Fruit fly (Drosophila melanogaster) whole organism, embryonic: Measurements from ENCODE around the gene sit.

ENCODE experiments used
- Adf1 ChIP-seq: fragments of 200-800 bp; sonication (Bioruptor generic); IDR thresholded peaks from 2 replicates; pipeline ENCODE4 v1.3.6; 2022; ENCODE audit warnings: missing biosample characterization, missing genetic modification characterization
- Blimp-1 ChIP-seq: fragments of 200-800 bp; sonication (Bioruptor generic); optimal IDR thresholded peaks from 3 replicates; lab custom pipeline; 2018; ENCODE audit warnings: missing biosample characterization, missing genetic modification characterization, mild to moderate bottlenecking, moderate library complexity, missing genetic modification reagents
- C15 ChIP-seq: fragments of 200-800 bp; sonication (Bioruptor generic); IDR thresholded peaks from 3 replicates; pipeline ENCODE4 v1.3.6; 2022; ENCODE audit warnings: missing biosample characterization, missing genetic modification characterization
- CG10267 ChIP-seq: fragments of 200-800 bp; sonication (Bioruptor generic); optimal IDR thresholded peaks from 2 replicates; lab custom pipeline; 2018; ENCODE audit warnings: missing biosample characterization, mild to moderate bottlenecking, missing genetic modification characterization, moderate library complexity
- CG11695 ChIP-seq: fragments of 200-800 bp; sonication (Bioruptor generic); IDR thresholded peaks from 3 replicates; pipeline ENCODE4 v1.3.6; 2022; ENCODE audit warnings: missing biosample characterization, missing genetic modification characterization
- CG12155 ChIP-seq: fragments of 200-800 bp; sonication (Bioruptor generic); optimal IDR thresholded peaks from 3 replicates; lab custom pipeline; 2016; ENCODE audit warnings: missing biosample characterization, missing genetic modification characterization
- CG12769 ChIP-seq: fragments of 200-800 bp; sonication (Bioruptor generic); optimal IDR thresholded peaks from 2 replicates; lab custom pipeline; 2019; ENCODE audit warnings: missing biosample characterization, mild to moderate bottlenecking, missing genetic modification characterization, moderate library complexity
- CG14710 ChIP-seq: fragments of 200-800 bp; sonication (Bioruptor generic); optimal IDR thresholded peaks from 3 replicates; lab custom pipeline; 2019; ENCODE audit warnings: missing biosample characterization, mild to moderate bottlenecking, missing genetic modification characterization, moderate library complexity
- CG14965 ChIP-seq: fragments of 200-800 bp; sonication (Bioruptor generic); optimal IDR thresholded peaks from 2 replicates; lab custom pipeline; 2016; ENCODE audit warnings: missing biosample characterization, missing genetic modification characterization, borderline replicate concordance
- CG15269 ChIP-seq: fragments of 200-800 bp; sonication (Bioruptor generic); optimal IDR thresholded peaks from 2 replicates; lab custom pipeline; 2018; ENCODE audit warnings: missing biosample characterization, mild to moderate bottlenecking, missing genetic modification characterization, moderate library complexity
- CG15514 ChIP-seq: fragments of 200-800 bp; sonication (Bioruptor generic); optimal IDR thresholded peaks from 3 replicates; lab custom pipeline; 2017; ENCODE audit warnings: missing biosample characterization, missing genetic modification characterization, mild to moderate bottlenecking, moderate library complexity, missing genetic modification reagents
- CG2116 ChIP-seq: fragments of 200-800 bp; sonication (Bioruptor generic); optimal IDR thresholded peaks from 3 replicates; lab custom pipeline; 2018; ENCODE audit warnings: missing biosample characterization, mild to moderate bottlenecking, missing genetic modification characterization
- CG2199 ChIP-seq: fragments of 200-800 bp; sonication (Bioruptor generic); IDR thresholded peaks from 3 replicates; pipeline ENCODE4 v1.3.6; 2022; ENCODE audit warnings: missing biosample characterization, missing genetic modification characterization
- CG30431 ChIP-seq: fragments of 200-800 bp; sonication (Bioruptor generic); optimal IDR thresholded peaks from 2 replicates; lab custom pipeline; 2017; ENCODE audit warnings: missing biosample characterization, missing genetic modification characterization
- CG34224 ChIP-seq: fragments of 200-800 bp; sonication (Bioruptor generic); IDR thresholded peaks from 3 replicates; pipeline ENCODE4 v1.3.6; 2022; ENCODE audit warnings: missing biosample characterization, missing genetic modification characterization; ENCODE audit not compliant: partially characterized antibody
- CG34376 ChIP-seq: fragments of 200-800 bp; sonication (Bioruptor generic); optimal IDR thresholded peaks from 2 replicates; lab custom pipeline; 2018; ENCODE audit warnings: missing biosample characterization, mild to moderate bottlenecking, missing genetic modification characterization
- CG4282 ChIP-seq: fragments of 200-800 bp; sonication (Bioruptor generic); optimal IDR thresholded peaks from 2 replicates; lab custom pipeline; 2016; ENCODE audit warnings: missing biosample characterization, missing genetic modification characterization
- CG4617 ChIP-seq: fragments of 200-800 bp; sonication (Bioruptor generic); optimal IDR thresholded peaks from 3 replicates; lab custom pipeline; 2016; ENCODE audit warnings: missing biosample characterization, missing genetic modification characterization, borderline replicate concordance
- CG7987 ChIP-seq: fragments of 200-800 bp; sonication (Bioruptor generic); optimal IDR thresholded peaks from 2 replicates; lab custom pipeline; 2018; ENCODE audit warnings: missing biosample characterization, mild to moderate bottlenecking, missing genetic modification characterization, moderate library complexity
- CG8290 ChIP-seq, 3 experiments: fragments of 200-800 bp; sonication (Bioruptor generic); optimal IDR thresholded peaks; 2 replicates each; lab custom pipeline; 2016 to 2019; ENCODE audit warnings: missing biosample characterization in 3 of 3, missing genetic modification characterization in 3 of 3, mild to moderate bottlenecking in 2 of 3, moderate library complexity in 1 of 3
- CG9797 ChIP-seq: fragments of 200-800 bp; sonication (Bioruptor generic); optimal IDR thresholded peaks from 3 replicates; lab custom pipeline; 2018; ENCODE audit warnings: missing biosample characterization, mild to moderate bottlenecking, missing genetic modification characterization
- CTCF ChIP-seq: fragments of 200-800 bp; sonication (Bioruptor generic); optimal IDR thresholded peaks from 2 replicates; lab custom pipeline; 2017; ENCODE audit warnings: missing biosample characterization, mild to moderate bottlenecking, missing genetic modification characterization, moderate library complexity
- Chrac-16 ChIP-seq: fragments of 200-800 bp; sonication (Bioruptor generic); optimal IDR thresholded peaks from 3 replicates; lab custom pipeline; 2016; ENCODE audit warnings: missing biosample characterization, missing genetic modification characterization
- Dll ChIP-seq: fragments of 200-800 bp; sonication (Bioruptor generic); IDR thresholded peaks from 4 replicates; pipeline ENCODE4 v1.3.6; 2022; ENCODE audit warnings: missing biosample characterization, missing genetic modification characterization; ENCODE audit not compliant: partially characterized antibody
- HHEX ChIP-seq: fragments of 200-800 bp; sonication (Bioruptor generic); optimal IDR thresholded peaks from 3 replicates; lab custom pipeline; 2017; ENCODE audit warnings: missing biosample characterization, mild to moderate bottlenecking, missing genetic modification characterization, missing genetic modification reagents
- HmgD ChIP-seq: fragments of 200-800 bp; sonication (Bioruptor generic); optimal IDR thresholded peaks from 3 replicates; lab custom pipeline; 2016; ENCODE audit warnings: missing biosample characterization, missing genetic modification characterization
- Hmr ChIP-seq: fragments of 200-800 bp; sonication (Bioruptor generic); optimal IDR thresholded peaks from 3 replicates; lab custom pipeline; 2017; ENCODE audit warnings: mild to moderate bottlenecking, missing biosample characterization, missing genetic modification reagents, missing genetic modification characterization
- MESR4 ChIP-seq: fragments of 200-800 bp; sonication (Bioruptor generic); optimal IDR thresholded peaks from 2 replicates; lab custom pipeline; 2018; ENCODE audit warnings: missing biosample characterization, mild to moderate bottlenecking, missing genetic modification characterization, moderate library complexity
- Med ChIP-seq: fragments of 200-800 bp; sonication (Bioruptor generic); peaks from one replicate; lab custom pipeline; 2016; ENCODE audit warnings: missing biosample characterization, missing genetic modification characterization, mild to moderate bottlenecking, inconsistent platforms, moderate library complexity
- Meics ChIP-seq: fragments of 200-800 bp; sonication (Bioruptor generic); optimal IDR thresholded peaks from 2 replicates; lab custom pipeline; 2017; ENCODE audit warnings: missing biosample characterization, mild to moderate bottlenecking, missing genetic modification characterization
- Rfx ChIP-seq: fragments of 200-800 bp; sonication (Bioruptor generic); IDR thresholded peaks from 2 replicates; pipeline ENCODE4 v1.3.6; 2022; ENCODE audit warnings: missing biosample characterization, missing genetic modification characterization
- Side ChIP-seq: fragments of 200-800 bp; sonication (Bioruptor generic); optimal IDR thresholded peaks from 2 replicates; lab custom pipeline; 2016; ENCODE audit warnings: missing biosample characterization, missing genetic modification characterization
- Sin3A ChIP-seq: fragments of >200 bp; optimal IDR thresholded peaks from 2 replicates; lab custom pipeline; 2018
- amos ChIP-seq: fragments of 200-800 bp; sonication (Bioruptor generic); IDR thresholded peaks from 2 replicates; pipeline ENCODE4 v1.3.6; 2022; ENCODE audit warnings: missing biosample characterization, missing genetic modification characterization; ENCODE audit not compliant: partially characterized antibody
- chm ChIP-seq: fragments of 200-800 bp; sonication (Bioruptor generic); IDR thresholded peaks from 2 replicates; pipeline ENCODE4 v1.3.6; 2022; ENCODE audit warnings: missing biosample characterization, missing genetic modification characterization
- dm ChIP-seq: fragments of 200-800 bp; sonication (Bioruptor generic); optimal IDR thresholded peaks from 3 replicates; lab custom pipeline; 2016; ENCODE audit warnings: missing biosample characterization, missing genetic modification characterization
- dysf ChIP-seq: fragments of 200-800 bp; sonication (Bioruptor generic); IDR thresholded peaks from 3 replicates; pipeline ENCODE4 v1.3.6; 2022; ENCODE audit warnings: missing biosample characterization, missing genetic modification characterization
- gcm2 ChIP-seq: fragments of 200-800 bp; sonication (Bioruptor generic); optimal IDR thresholded peaks from 2 replicates; lab custom pipeline; 2016; ENCODE audit warnings: missing biosample characterization, missing genetic modification characterization
- gfzf ChIP-seq: fragments of 200-800 bp; sonication (Bioruptor generic); optimal IDR thresholded peaks from 2 replicates; lab custom pipeline; 2016; ENCODE audit warnings: missing biosample characterization, mild to moderate bottlenecking, missing genetic modification characterization, moderate library complexity
- luna ChIP-seq: fragments of 200-800 bp; sonication (Bioruptor generic); optimal IDR thresholded peaks from 2 replicates; lab custom pipeline; 2016; ENCODE audit warnings: missing biosample characterization, missing genetic modification characterization
- nau ChIP-seq: fragments of 200-800 bp; sonication (Bioruptor generic); optimal IDR thresholded peaks from 3 replicates; lab custom pipeline; 2017; ENCODE audit warnings: missing biosample characterization, mild to moderate bottlenecking, missing genetic modification characterization, missing genetic modification reagents
- p53 ChIP-seq: fragments of 200-800 bp; sonication (Bioruptor generic); optimal IDR thresholded peaks from 2 replicates; lab custom pipeline; 2016; ENCODE audit warnings: missing biosample characterization, missing genetic modification characterization
- pfk ChIP-seq: fragments of 200-800 bp; sonication (Bioruptor generic); optimal IDR thresholded peaks from 2 replicates; lab custom pipeline; 2018; ENCODE audit warnings: missing biosample characterization, mild to moderate bottlenecking, missing genetic modification characterization, moderate library complexity
- pzg ChIP-seq: fragments of 200-800 bp; sonication (Bioruptor generic); optimal IDR thresholded peaks from 3 replicates; lab custom pipeline; 2018; ENCODE audit warnings: missing biosample characterization, mild to moderate bottlenecking, missing genetic modification characterization, moderate library complexity
- sens ChIP-seq: fragments of 200-800 bp; sonication (Bioruptor generic); peaks from one replicate; lab custom pipeline; 2016; ENCODE audit warnings: missing biosample characterization, missing genetic modification characterization
- sqz ChIP-seq: fragments of 200-800 bp; sonication (Bioruptor generic); optimal IDR thresholded peaks from 3 replicates; lab custom pipeline; 2018; ENCODE audit warnings: missing biosample characterization, mild to moderate bottlenecking, missing genetic modification characterization
- stwl ChIP-seq: fragments of 200-800 bp; sonication (Bioruptor generic); optimal IDR thresholded peaks from 3 replicates; lab custom pipeline; 2018; ENCODE audit warnings: missing biosample characterization, mild to moderate bottlenecking, missing genetic modification characterization, moderate library complexity
- tin ChIP-seq: fragments of 200-800 bp; sonication (Bioruptor generic); optimal IDR thresholded peaks from 3 replicates; lab custom pipeline; 2016; ENCODE audit warnings: missing biosample characterization, missing genetic modification characterization
- ttk ChIP-seq: fragments of 200-800 bp; sonication (Bioruptor generic); IDR thresholded peaks from 2 replicates; pipeline ENCODE4 v2.1.2; 2022; ENCODE audit warnings: missing biosample characterization, missing genetic modification characterization
- unpg ChIP-seq: fragments of 200-800 bp; sonication (Bioruptor generic); optimal IDR thresholded peaks from 3 replicates; lab custom pipeline; 2018; ENCODE audit warnings: missing biosample characterization, mild to moderate bottlenecking, missing genetic modification characterization, moderate library complexity

The sit gene

DNA sequence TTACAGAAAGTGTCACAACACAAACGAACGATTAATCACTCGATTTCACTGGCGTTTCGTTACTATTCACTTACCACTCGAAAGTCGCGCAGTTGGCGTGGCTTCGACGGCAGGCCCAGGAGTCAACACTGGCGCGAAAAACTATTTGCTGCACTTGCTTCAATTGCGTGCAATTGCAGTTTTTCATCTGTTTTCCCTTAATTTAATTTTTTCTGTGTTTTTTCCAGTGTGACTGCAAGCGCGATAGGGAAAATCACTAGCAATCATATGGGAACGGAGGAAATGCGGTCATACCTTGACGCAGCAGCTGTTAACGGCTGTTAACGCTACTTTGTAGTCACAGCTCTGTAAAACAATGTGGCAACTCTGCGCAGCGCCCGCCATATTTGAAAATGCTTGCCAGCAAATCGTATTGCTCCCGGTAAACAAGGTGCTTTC is 14.8 kb downstream of the sit start, which contains the start of gene AdipoR (continued):
- TF ChIP-seq tin (GFP tag; lab: Kevin White, UChicago): no peak
- TF ChIP-seq CG14965 (GFP tag; lab: Kevin White, UChicago): no peak
- peak; percentile 97 for TF ChIP-seq gfzf (GFP tag; lab: Kevin White, UChicago)
- TF ChIP-seq CG4617 (GFP tag; lab: Kevin White, UChicago): peak; percentile 91
- peak; percentile 19 for TF ChIP-seq Side (GFP tag; lab: Kevin White, UChicago)
- peak; percentile 77 for TF ChIP-seq CG15514 (GFP tag; lab: Kevin White, UChicago)
- peak; percentile 33 for TF ChIP-seq pfk
- peak; percentile 49; the same call in 2 of the 3 replicates for TF ChIP-seq CG34224 (GFP tag; lab: Robert Waterston, UW)
- peak; percentile 33 for TF ChIP-seq dm
- no peak for TF ChIP-seq dysf (GFP tag; lab: Robert Waterston, UW)
- 0 out of 2 replicates have a peak, but pooled peaks have one; percentile 8 for TF ChIP-seq chm (GFP tag; lab: Robert Waterston, UW)
- peak; percentile 65 for TF ChIP-seq p53
- TF ChIP-seq stwl (tag; lab: Kevin White, UChicago): peak; percentile 88
- TF ChIP-seq HHEX (GFP tag; lab: Kevin White, UChicago): no peak
- peak; percentile 7 for TF ChIP-seq CG15269 (tag; lab: Kevin White, UChicago)
- peak; percentile 34; the same call in 1 of the 2 replicates for TF ChIP-seq Adf1
- TF ChIP-seq Sin3A: peak; percentile 65
- TF ChIP-seq unpg: peak; percentile 25
- peak; percentile 55 for TF ChIP-seq CG12769 (tag; lab: Kevin White, UChicago)
- peak; percentile 31 for TF ChIP-seq Hmr
- TF ChIP-seq Meics: peak; percentile 95
- TF ChIP-seq CG9797: peak; percentile 97
- peak; percentile 79 for TF ChIP-seq sens (GFP tag; lab: Kevin White, UChicago)
- TF ChIP-seq sqz: peak; percentile 83
- no peak for TF ChIP-seq gcm2 (GFP tag; lab: Kevin White, UChicago)
- TF ChIP-seq CG4282 (GFP tag; lab: Kevin White, UChicago): peak; percentile 26
- TF ChIP-seq CG8290 (GFP tag; optimal IDR thresholded peaks at IDR 0.05; lab: Kevin White, UChicago): no peak
- peak in 1 of 2 experiments; percentile 64 for TF ChIP-seq CG8290 (tag; optimal IDR thresholded peaks at IDR 0.05; lab: Kevin White, UChicago)
- TF ChIP-seq HmgD: peak; percentile 33
- 0 out of 3 replicates have a peak, but pooled peaks have one; percentile 27 for TF ChIP-seq CG2199 (GFP tag; lab: Robert Waterston, UW)
- 0 out of 4 replicates have a peak, but pooled peaks have one; percentile 39 for TF ChIP-seq Dll (GFP tag; lab: Robert Waterston, UW)
- TF ChIP-seq CG2116 (GFP tag; lab: Kevin White, UChicago): peak; percentile 47
- peak; percentile 91 for TF ChIP-seq Med (GFP tag; lab: Kevin White, UChicago)
- peak; percentile 34 for TF ChIP-seq CG12155 (GFP tag; lab: Kevin White, UChicago)
- peak; percentile 7 for TF ChIP-seq CG7987 (GFP tag; lab: Kevin White, UChicago)
- TF ChIP-seq ttk: no peak
- TF ChIP-seq CG14710 (tag; lab: Kevin White, UChicago): peak; percentile 80
- TF ChIP-seq CG11695 (GFP tag; lab: Robert Waterston, UW): no peak
- TF ChIP-seq MESR4 (GFP tag; lab: Kevin White, UChicago): peak; percentile 93
- TF ChIP-seq CG30431 (GFP tag; lab: Kevin White, UChicago): no peak
- peak; percentile 39 for TF ChIP-seq CTCF
- TF ChIP-seq CG34376 (GFP tag; lab: Kevin White, UChicago): peak; percentile 38
- peak; percentile 13 for TF ChIP-seq Chrac-16 (GFP tag; lab: Kevin White, UChicago)
- TF ChIP-seq CG10267: peak; percentile 56
- peak; percentile 27 for TF ChIP-seq Blimp-1 (GFP tag; lab: Kevin White, UChicago)
- TF ChIP-seq Rfx: no peak
- no peak for TF ChIP-seq luna (GFP tag; lab: Kevin White, UChicago)
- no peak for TF ChIP-seq C15 (GFP tag; lab: Robert Waterston, UW)
- peak; percentile 38 for TF ChIP-seq nau
- peak; percentile 63; the same call in 1 of the 2 replicates for TF ChIP-seq amos (GFP tag; lab: Robert Waterston, UW)
- peak; percentile 97 for TF ChIP-seq pzg (GFP tag; lab: Kevin White, UChicago)
